Worm (Caenorhabditis elegans) whole organism, late embryonic: ENCODE measurements around the gene cutl-5.
A peak's percentile ranks its signal among the peaks of the same experiment; 100 is the strongest.

Experiments
- C08G9.2 ChIP-seq: sonication (generic microtip); optimal IDR thresholded peaks from 2 replicates; lab custom pipeline; 2016; ENCODE audit warnings: mild to moderate bottlenecking, missing genetic modification characterization, moderate library complexity, missing compliant biosample characterization
- C38D4.7 ChIP-seq: fragments of 200-800 bp; sonication (Bioruptor generic); optimal IDR thresholded peaks from 2 replicates; lab custom pipeline; 2018; ENCODE audit warnings: mild to moderate bottlenecking, missing genetic modification characterization, moderate library complexity, missing compliant biosample characterization
- F13H6.1 ChIP-seq: sonication (generic microtip); optimal IDR thresholded peaks from 2 replicates; lab custom pipeline; 2016; ENCODE audit warnings: missing genetic modification characterization, missing compliant biosample characterization
- K02D7.2 ChIP-seq: sonication (generic microtip); optimal IDR thresholded peaks from 2 replicates; lab custom pipeline; 2017; ENCODE audit warnings: mild to moderate bottlenecking, missing genetic modification characterization, missing compliant biosample characterization
- Y22D7AL.16 ChIP-seq: sonication (generic microtip); optimal IDR thresholded peaks from 2 replicates; lab custom pipeline; 2016; ENCODE audit warnings: missing genetic modification characterization, missing compliant biosample characterization
- ama-1 ChIP-seq: fragments of 150-350 bp; optimal IDR thresholded peaks from 2 replicates; lab custom pipeline; 2014
- ceh-24 ChIP-seq: sonication (generic microtip); optimal IDR thresholded peaks from 2 replicates; lab custom pipeline; 2016; ENCODE audit warnings: mild to moderate bottlenecking, missing genetic modification characterization, missing compliant biosample characterization
- ceh-31 ChIP-seq: sonication (generic microtip); optimal IDR thresholded peaks from 2 replicates; lab custom pipeline; 2016; ENCODE audit warnings: missing genetic modification characterization, missing compliant biosample characterization
- che-1 ChIP-seq: sonication (generic microtip); optimal IDR thresholded peaks from 2 replicates; lab custom pipeline; 2016; ENCODE audit warnings: mild to moderate bottlenecking, missing genetic modification characterization, missing compliant biosample characterization
- dve-1 ChIP-seq: sonication (generic microtip); optimal IDR thresholded peaks from 2 replicates; lab custom pipeline; 2017; ENCODE audit warnings: antibody characterized with exemption, mild to moderate bottlenecking, missing genetic modification characterization, missing compliant biosample characterization
- elt-2 ChIP-seq: sonication (generic microtip); optimal IDR thresholded peaks from 2 replicates; lab custom pipeline; 2016; ENCODE audit warnings: missing genetic modification reagents, missing genetic modification characterization, missing compliant biosample characterization
- ets-4 ChIP-seq: sonication (generic microtip); optimal IDR thresholded peaks from 2 replicates; lab custom pipeline; 2016; ENCODE audit warnings: missing genetic modification characterization, missing compliant biosample characterization
- fax-1 ChIP-seq: sonication (generic microtip); optimal IDR thresholded peaks from 2 replicates; lab custom pipeline; 2016; ENCODE audit warnings: missing genotype, missing genetic modification characterization, missing compliant biosample characterization
- fkh-10 ChIP-seq: fragments of 150-350 bp; optimal IDR thresholded peaks from 2 replicates; lab custom pipeline; 2014; ENCODE audit warnings: missing biosample characterization, missing genetic modification reagents, missing genetic modification characterization
- fkh-6 ChIP-seq: sonication (generic microtip); optimal IDR thresholded peaks from 2 replicates; lab custom pipeline; 2016; ENCODE audit warnings: missing genetic modification characterization, missing compliant biosample characterization
- gmeb-2 ChIP-seq: sonication (generic microtip); optimal IDR thresholded peaks from 2 replicates; lab custom pipeline; 2016; ENCODE audit warnings: missing genetic modification characterization, inconsistent platforms, missing compliant biosample characterization
- hlh-13 ChIP-seq: fragments of 200-800 bp; sonication (Bioruptor generic); optimal IDR thresholded peaks from 2 replicates; lab custom pipeline; 2018; ENCODE audit warnings: mild to moderate bottlenecking, missing genetic modification characterization, missing compliant biosample characterization
- hlh-30 ChIP-seq: sonication (generic microtip); optimal IDR thresholded peaks from 2 replicates; lab custom pipeline; 2017; ENCODE audit warnings: antibody characterized with exemption, missing genetic modification characterization, missing compliant biosample characterization; ENCODE audit not compliant: insufficient read depth
- hlh-6 ChIP-seq: sonication (generic microtip); optimal IDR thresholded peaks from 2 replicates; lab custom pipeline; 2016; ENCODE audit warnings: missing genotype, missing genetic modification characterization, missing compliant biosample characterization
- lim-6 ChIP-seq: sonication (generic microtip); optimal IDR thresholded peaks from 2 replicates; lab custom pipeline; 2016; ENCODE audit warnings: missing genetic modification characterization, missing compliant biosample characterization
- mec-3 ChIP-seq: sonication (generic microtip); optimal IDR thresholded peaks from 2 replicates; lab custom pipeline; 2016; ENCODE audit warnings: borderline replicate concordance, missing genetic modification characterization, missing compliant biosample characterization
- npax-4 ChIP-seq: sonication (generic microtip); optimal IDR thresholded peaks from 2 replicates; lab custom pipeline; 2016; ENCODE audit warnings: missing genetic modification characterization, missing compliant biosample characterization
- odd-2 ChIP-seq: sonication (generic microtip); optimal IDR thresholded peaks from 2 replicates; lab custom pipeline; 2017; ENCODE audit warnings: antibody characterized with exemption, mild to moderate bottlenecking, missing genetic modification characterization, missing compliant biosample characterization
- pag-3 ChIP-seq: sonication (generic microtip); optimal IDR thresholded peaks from 2 replicates; lab custom pipeline; 2016; ENCODE audit warnings: missing compliant biosample characterization, missing genetic modification characterization, borderline replicate concordance
- pax-1 ChIP-seq: fragments of 150-350 bp; optimal IDR thresholded peaks from 2 replicates; lab custom pipeline; 2014; ENCODE audit warnings: missing biosample characterization, missing genetic modification characterization
- pha-4 ChIP-seq: fragments of 150-350 bp; optimal IDR thresholded peaks from 2 replicates; lab custom pipeline; 2018; ENCODE audit warnings: missing biosample characterization, missing genetic modification reagents, missing genetic modification characterization
- pqm-1 ChIP-seq: sonication (generic microtip); optimal IDR thresholded peaks from 2 replicates; lab custom pipeline; 2016; ENCODE audit warnings: missing genetic modification characterization, missing compliant biosample characterization
- pros-1 ChIP-seq: fragments of 150-350 bp; optimal IDR thresholded peaks from 2 replicates; lab custom pipeline; 2014; ENCODE audit warnings: missing biosample characterization, missing genetic modification reagents, missing genetic modification characterization
- rnt-1 ChIP-seq: sonication (generic microtip); optimal IDR thresholded peaks from 2 replicates; lab custom pipeline; 2016; ENCODE audit warnings: missing genetic modification characterization, missing compliant biosample characterization
- sdc-2 ChIP-seq: sonication (generic microtip); optimal IDR thresholded peaks from 2 replicates; lab custom pipeline; 2016; ENCODE audit warnings: missing genotype, missing genetic modification characterization, missing compliant biosample characterization
- sox-2 ChIP-seq: fragments of 200-800 bp; sonication (Bioruptor generic); IDR thresholded peaks from 2 replicates; pipeline ENCODE4 v1.3.6; 2022; ENCODE audit warnings: missing genetic modification reagents, missing genetic modification characterization, missing compliant biosample characterization
- sox-4 ChIP-seq: sonication (generic microtip); optimal IDR thresholded peaks from 2 replicates; lab custom pipeline; 2017; ENCODE audit warnings: mild to moderate bottlenecking, missing genetic modification characterization, inconsistent platforms, missing compliant biosample characterization
- tbx-2 ChIP-seq: sonication (generic microtip); optimal IDR thresholded peaks from 2 replicates; lab custom pipeline; 2016; ENCODE audit warnings: missing genetic modification characterization, missing compliant biosample characterization
- tbx-7 ChIP-seq: sonication (generic microtip); optimal IDR thresholded peaks from 2 replicates; lab custom pipeline; 2016; ENCODE audit warnings: missing genotype, missing genetic modification characterization, missing compliant biosample characterization
- ttx-3 ChIP-seq: sonication (generic microtip); optimal IDR thresholded peaks from 2 replicates; lab custom pipeline; 2016; ENCODE audit warnings: missing genetic modification reagents, missing genetic modification characterization, missing compliant biosample characterization
- unc-3 ChIP-seq, 2 experiments: fragments of 200-800 bp in 1 of 2; sonication (Bioruptor generic) in 1 of 2; sonication (generic microtip) in 1 of 2; conservative IDR thresholded peaks in 1 of 2; optimal IDR thresholded peaks in 1 of 2; 2 replicates each; pipeline versions ENCODE4 v1.3.6 to Lab custom; 2016 to 2022; ENCODE audit warnings: missing compliant biosample characterization in 2 of 2, missing genetic modification characterization in 2 of 2, missing genetic modification reagents in 1 of 2
- unc-42 ChIP-seq: sonication (generic microtip); optimal IDR thresholded peaks from 2 replicates; lab custom pipeline; 2016; ENCODE audit warnings: missing genotype, missing genetic modification characterization, missing compliant biosample characterization
- unc-55 ChIP-seq: sonication (generic microtip); optimal IDR thresholded peaks from 2 replicates; lab custom pipeline; 2017; ENCODE audit warnings: missing biosample characterization, missing genetic modification reagents, missing genetic modification characterization
- ztf-16 ChIP-seq: sonication (generic microtip); optimal IDR thresholded peaks from 2 replicates; lab custom pipeline; 2017; ENCODE audit warnings: missing genetic modification characterization, missing compliant biosample characterization

cutl-5 gene

ce11 chrII:7098578-7098977 is 17.1 kb downstream of the cutl-5 start, which contains the start of gene mct-5:
Gene mct-5, minus strand, starts transcription at chrII:7098593.
- TF ChIP-seq che-1 (tag; lab: Kevin White, UChicago) (no peak), C38D4.7 (GFP tag; lab: Kevin White, UChicago) (no peak), ttx-3 (no peak), sox-2 (no peak), pax-1 (no peak), fkh-6 (tag; lab: Kevin White, UChicago) (no peak), pros-1 (tag; lab: Kevin White, UChicago) (no peak), pag-3 (tag; lab: Kevin White, UChicago) (no peak), K02D7.2 (tag; lab: Kevin White, UChicago) (no peak), ztf-16 (tag; lab: Kevin White, UChicago) (no peak), lim-6 (no peak), sox-4 (tag; lab: Kevin White, UChicago) (no peak), ama-1 (no peak), odd-2 (tag; lab: Kevin White, UChicago) (no peak), dve-1 (tag; lab: Kevin White, UChicago) (no peak), hlh-13 (GFP tag; lab: Kevin White, UChicago) (no peak), unc-3 (GFP tag; conservative IDR thresholded peaks at IDR 0.05; lab: Robert Waterston, UW) (no peak), unc-3 (tag; optimal IDR thresholded peaks at IDR 0.05; lab: Kevin White, UChicago) (no peak), npax-4 (no peak), elt-2 (no peak)

ce11 chrII:7095970-7096369 is 19.7 kb downstream of the cutl-5 start:
- no peak for TF ChIP-seq rnt-1 (tag; lab: Kevin White, UChicago)
- TF ChIP-seq hlh-30, result no peak
- TF ChIP-seq fax-1 (tag; lab: Kevin White, UChicago), result no peak
- TF ChIP-seq sdc-2 (tag; lab: Kevin White, UChicago), result no peak
- TF ChIP-seq Y22D7AL.16 (tag; lab: Kevin White, UChicago), result no peak
- no peak for TF ChIP-seq che-1 (tag; lab: Kevin White, UChicago)
- no peak for TF ChIP-seq unc-42 (tag; lab: Kevin White, UChicago)
- no peak for TF ChIP-seq ets-4 (tag; lab: Kevin White, UChicago)
- TF ChIP-seq pros-1 (tag; lab: Kevin White, UChicago), result no peak
- no peak for TF ChIP-seq pqm-1 (tag; lab: Kevin White, UChicago)
- TF ChIP-seq fkh-10 (GFP tag; lab: Kevin White, UChicago), result no peak
- TF ChIP-seq F13H6.1, result no peak
- no peak for TF ChIP-seq C38D4.7 (GFP tag; lab: Kevin White, UChicago)
- TF ChIP-seq C08G9.2 (tag; lab: Kevin White, UChicago), result no peak
- TF ChIP-seq lim-6, result no peak
- no peak for TF ChIP-seq hlh-6 (tag; lab: Kevin White, UChicago)
- no peak for TF ChIP-seq gmeb-2 (tag; lab: Kevin White, UChicago)
- no peak for TF ChIP-seq ceh-31 (tag; lab: Kevin White, UChicago)
- no peak for TF ChIP-seq pha-4 (tag; lab: Kevin White, UChicago)
- TF ChIP-seq mec-3 (tag; lab: Kevin White, UChicago), result no peak

ce11 chrII:7093339-7093821 is 22.3 kb downstream of the cutl-5 start, which contains the start of gene T02G5.3:
Gene T02G5.3, plus strand, starts transcription at chrII:7093389.
- TF ChIP-seq unc-55 (GFP tag; lab: Kevin White, UChicago) (no peak), tbx-2 (no peak), hlh-30 (no peak), ama-1 (peak; percentile 73), tbx-7 (no peak)

- no peak for TF ChIP-seq ceh-24
- TF ChIP-seq sdc-2 (tag; lab: Kevin White, UChicago), result no peak
- no peak for TF ChIP-seq pha-4 (tag; lab: Kevin White, UChicago)
Observed at ce11 chrII:7090852-7091251, 24.9 kb downstream of the cutl-5 start.
